Worm (Caenorhabditis elegans): Measurements from ENCODE around the gene clec-184.

DNA sequence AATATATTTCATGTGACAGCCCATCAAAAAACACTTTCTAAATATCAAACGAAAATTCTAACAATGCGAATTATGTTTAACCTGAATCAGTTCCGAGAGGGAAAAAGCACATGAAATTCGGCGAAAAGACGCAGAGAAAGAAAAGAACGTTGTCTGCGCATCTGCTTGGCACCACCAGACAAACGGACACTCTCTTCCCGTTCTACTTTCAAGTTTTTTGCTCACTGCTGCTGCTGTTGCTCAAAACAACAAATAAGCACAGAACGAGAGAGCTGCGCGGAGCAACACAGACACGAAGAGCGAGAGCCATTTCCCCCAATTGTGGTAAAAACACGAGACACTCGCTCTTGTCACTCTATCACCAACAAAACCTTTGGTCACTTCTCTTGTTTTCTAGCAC, 32.4 kb downstream of the clec-184 start:
- TF ChIP-seq nhr-77 (tag; optimal IDR thresholded peaks at IDR 0.05) (peak; percentile 6), lin-15B (tag; optimal IDR thresholded peaks at IDR 0.05) (no peak)
